Fruit fly (Drosophila melanogaster): ENCODE results near the gene CG2162.
A peak's percentile ranks its signal among the peaks of the same experiment; 100 is the strongest.

The CG2162 gene

dm6 chr3L:3078398-3079155 is 43.6 kb downstream of the CG2162 start (continued):
- no peak; the same call in 1 of the 2 replicates for TF ChIP-seq gsb (GFP tag; IDR thresholded peaks at IDR 0.05)
- TF ChIP-seq ATbp (GFP tag; optimal IDR thresholded peaks at IDR 0.05): peak; percentile 51
- no peak for TF ChIP-seq oc (tag; optimal IDR thresholded peaks at IDR 0.05)
- TF ChIP-seq Poxn (GFP tag; IDR thresholded peaks at IDR 0.05): no peak
- TF ChIP-seq danr (GFP tag; IDR thresholded peaks at IDR 0.05): no peak
- no peak for TF ChIP-seq CG30020 (tag; optimal IDR thresholded peaks at IDR 0.05)
- no peak for TF ChIP-seq Dad (GFP tag; optimal IDR thresholded peaks at IDR 0.05)
- TF ChIP-seq Mad (GFP tag; optimal IDR thresholded peaks at IDR 0.05): no peak
- TF ChIP-seq Bdp1 (GFP tag; optimal IDR thresholded peaks at IDR 0.05): no peak
- TF ChIP-seq CG4617 (GFP tag; optimal IDR thresholded peaks at IDR 0.05; ENCODE audit: borderline replicate concordance): no peak
- no peak for TF ChIP-seq CG16815 (GFP tag; optimal IDR thresholded peaks at IDR 0.05)
- peak; percentile 47 for TF ChIP-seq CG6683 (GFP tag; optimal IDR thresholded peaks at IDR 0.05)
- peak; percentile 64 for TF ChIP-seq gem (tag; optimal IDR thresholded peaks at IDR 0.05)
- TF ChIP-seq HLH54F (GFP tag; optimal IDR thresholded peaks at IDR 0.05): peak; percentile 8
- no peak for TF ChIP-seq Side (GFP tag; optimal IDR thresholded peaks at IDR 0.05)
- no peak for TF ChIP-seq Lhr (GFP tag; optimal IDR thresholded peaks at IDR 0.05)
- TF ChIP-seq sim (GFP tag; IDR thresholded peaks at IDR 0.05): no peak
- peak; percentile 79 for TF ChIP-seq Fer1 (GFP tag; optimal IDR thresholded peaks at IDR 0.05)
- TF ChIP-seq CG6765 (GFP tag; optimal IDR thresholded peaks at IDR 0.05): peak; percentile 68
- TF ChIP-seq bowl (GFP tag; IDR thresholded peaks at IDR 0.05): no peak
- peak; percentile 35 for TF ChIP-seq fd3F (GFP tag; optimal IDR thresholded peaks at IDR 0.05)
- TF ChIP-seq CG9437 (GFP tag; optimal IDR thresholded peaks at IDR 0.05): peak; percentile 36
- no peak for TF ChIP-seq CG14667 (GFP tag; IDR thresholded peaks at IDR 0.05)
- no peak for TF ChIP-seq CG10565 (GFP tag; optimal IDR thresholded peaks at IDR 0.05)
- no peak for TF ChIP-seq Hand (GFP tag; optimal IDR thresholded peaks at IDR 0.05)
- TF ChIP-seq CG15696 (tag; optimal IDR thresholded peaks at IDR 0.05): no peak
- no peak for TF ChIP-seq CG4404 (GFP tag; IDR thresholded peaks at IDR 0.05)
- TF ChIP-seq wor (GFP tag; IDR thresholded peaks at IDR 0.05): no peak
- peak in 1 of 2 experiments; percentile 14 for TF ChIP-seq bsh (GFP tag; optimal IDR thresholded peaks at IDR 0.05)
- no peak for TF ChIP-seq Elba2 (GFP tag; optimal IDR thresholded peaks at IDR 0.05)
- TF ChIP-seq onecut (GFP tag; IDR thresholded peaks at IDR 0.05): no peak
- TF ChIP-seq CG1233 (GFP tag; optimal IDR thresholded peaks at IDR 0.05): peak; percentile 15
- no peak for TF ChIP-seq CG18764 (GFP tag; optimal IDR thresholded peaks at IDR 0.05)
- TF ChIP-seq CG4282 (GFP tag; optimal IDR thresholded peaks at IDR 0.05): no peak
- peak; percentile 19; the same call in 1 of the 2 replicates for TF ChIP-seq CG6272 (GFP tag; IDR thresholded peaks at IDR 0.05)
- peak; percentile 19 for TF ChIP-seq Hmx (GFP tag; optimal IDR thresholded peaks at IDR 0.05)
- TF ChIP-seq CG7357 (GFP tag; IDR thresholded peaks at IDR 0.05): 0 out of 3 replicates have a peak, but pooled peaks have one; percentile 15
- TF ChIP-seq CG30431 (GFP tag; optimal IDR thresholded peaks at IDR 0.05): no peak
- no peak for TF ChIP-seq pan (optimal IDR thresholded peaks at IDR 0.05)
- TF ChIP-seq pan (GFP tag; optimal IDR thresholded peaks at IDR 0.05 in 1 of 2, IDR thresholded peaks at IDR 0.05 in 1 of 2): no peak
- TF ChIP-seq CG9932 (GFP tag; IDR thresholded peaks at IDR 0.05): no peak
- TF ChIP-seq Eip74EF (GFP tag; optimal IDR thresholded peaks at IDR 0.05): peak; percentile 21 to 86
- no peak for TF ChIP-seq bbx (GFP tag; IDR thresholded peaks at IDR 0.05; ENCODE audit: partially characterized antibody)
- TF ChIP-seq HHEX (GFP tag; optimal IDR thresholded peaks at IDR 0.05): peak; percentile 67
- no peak for TF ChIP-seq pita (GFP tag; optimal IDR thresholded peaks at IDR 0.05)
- peak; percentile 58; the same call in 1 of the 3 replicates for TF ChIP-seq ci (GFP tag; IDR thresholded peaks at IDR 0.05)
- TF ChIP-seq dati (GFP tag; IDR thresholded peaks at IDR 0.05): no peak
- TF ChIP-seq hth (optimal IDR thresholded peaks at IDR 0.05): no peak
- no peak for TF ChIP-seq CG7745 (tag; optimal IDR thresholded peaks at IDR 0.05)
- TF ChIP-seq seq (GFP tag; IDR thresholded peaks at IDR 0.05): 0 out of 2 replicates have a peak, but pooled peaks have one; percentile 41
